Fruit fly (Drosophila melanogaster) whole organism, embryonic: ENCODE results near the gene p-cup.

Source experiments
- Adf1 ChIP-seq: fragments of 200-800 bp; sonication (Bioruptor generic); IDR thresholded peaks from 2 replicates; pipeline ENCODE4 v1.3.6; 2022; ENCODE audit warnings: missing biosample characterization, missing genetic modification characterization
- Atf6 ChIP-seq: fragments of 200-800 bp; sonication (Bioruptor generic); IDR thresholded peaks from 2 replicates; pipeline ENCODE4 v1.3.6; 2022; ENCODE audit warnings: missing biosample characterization, missing genetic modification characterization
- B-H1 ChIP-seq: fragments of 200-800 bp; sonication (Bioruptor generic); IDR thresholded peaks from 3 replicates; pipeline ENCODE4 v1.3.6; 2022; ENCODE audit warnings: missing biosample characterization, missing genetic modification characterization
- CG10147 ChIP-seq: fragments of 200-800 bp; sonication (Bioruptor generic); optimal IDR thresholded peaks from 2 replicates; lab custom pipeline; 2019; ENCODE audit warnings: missing biosample characterization, mild to moderate bottlenecking, missing genetic modification characterization, moderate library complexity
- CG10979 ChIP-seq: fragments of 200-800 bp; sonication (Bioruptor generic); optimal IDR thresholded peaks from 2 replicates; lab custom pipeline; 2018; ENCODE audit warnings: missing biosample characterization, mild to moderate bottlenecking, missing genetic modification characterization, moderate library complexity
- CG11247 ChIP-seq: fragments of 200-800 bp; sonication (Bioruptor generic); IDR thresholded peaks from 2 replicates; pipeline ENCODE4 v1.3.6; 2022; ENCODE audit warnings: missing biosample characterization, missing genetic modification characterization
- CG11398 ChIP-seq: fragments of 200-800 bp; sonication (Bioruptor generic); optimal IDR thresholded peaks from 2 replicates; lab custom pipeline; 2016; ENCODE audit warnings: missing biosample characterization, missing genetic modification characterization
- CG17328 ChIP-seq: fragments of 200-800 bp; sonication (Bioruptor generic); IDR thresholded peaks from 2 replicates; pipeline ENCODE4 v1.3.6; 2022; ENCODE audit warnings: missing biosample characterization, missing genetic modification characterization
- CG17385 ChIP-seq: fragments of 200-800 bp; sonication (Bioruptor generic); optimal IDR thresholded peaks from 3 replicates; lab custom pipeline; 2018; ENCODE audit warnings: missing biosample characterization, mild to moderate bottlenecking, missing genetic modification characterization
- CG18476 ChIP-seq: fragments of 200-800 bp; sonication (Bioruptor generic); optimal IDR thresholded peaks from 2 replicates; lab custom pipeline; 2016; ENCODE audit warnings: missing biosample characterization, mild to moderate bottlenecking, missing genetic modification characterization
- CG2678 ChIP-seq: fragments of 200-800 bp; sonication (Bioruptor generic); optimal IDR thresholded peaks from 3 replicates; lab custom pipeline; 2019; ENCODE audit warnings: missing biosample characterization, mild to moderate bottlenecking, missing genetic modification characterization, moderate library complexity
- CG33557 ChIP-seq: fragments of 200-800 bp; sonication (Bioruptor generic); optimal IDR thresholded peaks from 2 replicates; lab custom pipeline; 2019; ENCODE audit warnings: missing biosample characterization, mild to moderate bottlenecking, missing genetic modification characterization, moderate library complexity
- CG6254 ChIP-seq: fragments of 200-800 bp; sonication (Bioruptor generic); optimal IDR thresholded peaks from 3 replicates; lab custom pipeline; 2017; ENCODE audit warnings: mild to moderate bottlenecking, missing biosample characterization, missing genetic modification reagents, missing genetic modification characterization
- CG7357 ChIP-seq: fragments of 200-800 bp; sonication (Bioruptor generic); IDR thresholded peaks from 3 replicates; pipeline ENCODE4 v1.3.6; 2022; ENCODE audit warnings: missing biosample characterization, missing genetic modification characterization
- CG7928 ChIP-seq: fragments of 200-800 bp; sonication (Bioruptor generic); optimal IDR thresholded peaks from 2 replicates; lab custom pipeline; 2017; ENCODE audit warnings: missing biosample characterization, mild to moderate bottlenecking, missing genetic modification characterization
- CG8359 ChIP-seq: fragments of 200-800 bp; sonication (Bioruptor generic); optimal IDR thresholded peaks from 2 replicates; lab custom pipeline; 2017; ENCODE audit warnings: missing biosample characterization, mild to moderate bottlenecking, missing genetic modification characterization, borderline replicate concordance
- CG9727 ChIP-seq: fragments of 200-800 bp; sonication (Bioruptor generic); optimal IDR thresholded peaks from 3 replicates; lab custom pipeline; 2017; ENCODE audit warnings: missing biosample characterization, mild to moderate bottlenecking, missing genetic modification characterization
- CG9932 ChIP-seq: fragments of 200-800 bp; sonication (Bioruptor generic); IDR thresholded peaks from 2 replicates; pipeline ENCODE4 v1.3.6; 2022; ENCODE audit warnings: missing biosample characterization, missing genetic modification characterization
- Dad ChIP-seq: fragments of 200-800 bp; sonication (Bioruptor generic); optimal IDR thresholded peaks from 3 replicates; lab custom pipeline; 2016; ENCODE audit warnings: missing biosample characterization, missing genetic modification characterization
- Deaf1 ChIP-seq: fragments of 200-800 bp; optimal IDR thresholded peaks from 3 replicates; lab custom pipeline; 2019; ENCODE audit warnings: missing biosample characterization, mild to moderate bottlenecking, missing genetic modification characterization, moderate library complexity
- Dip3 ChIP-seq: fragments of 200-800 bp; sonication (Bioruptor generic); optimal IDR thresholded peaks from 3 replicates; lab custom pipeline; 2016; ENCODE audit warnings: missing biosample characterization, missing genetic modification characterization
- Fer1 ChIP-seq: fragments of 200-800 bp; sonication (Bioruptor generic); optimal IDR thresholded peaks from 2 replicates; lab custom pipeline; 2017; ENCODE audit warnings: missing biosample characterization, mild to moderate bottlenecking, missing genetic modification characterization
- Fer3 ChIP-seq: fragments of 200-800 bp; sonication (Bioruptor generic); optimal IDR thresholded peaks from 2 replicates; lab custom pipeline; 2018; ENCODE audit warnings: missing biosample characterization, mild to moderate bottlenecking, missing genetic modification characterization, moderate library complexity
- NFAT ChIP-seq: fragments of 200-800 bp; sonication (Bioruptor generic); IDR thresholded peaks from 2 replicates; pipeline ENCODE4 v1.3.6; 2022; ENCODE audit warnings: missing biosample characterization, missing genetic modification characterization
- Optix ChIP-seq: fragments of 200-800 bp; sonication (Bioruptor generic); IDR thresholded peaks from 3 replicates; pipeline ENCODE4 v1.3.6; 2022; ENCODE audit warnings: missing biosample characterization, missing genetic modification characterization
- PHDP ChIP-seq: fragments of 200-800 bp; sonication (Bioruptor generic); optimal IDR thresholded peaks from 3 replicates; lab custom pipeline; 2018; ENCODE audit warnings: missing biosample characterization, mild to moderate bottlenecking, missing genetic modification characterization, moderate library complexity
- Sox100B ChIP-seq: fragments of 200-800 bp; sonication (Bioruptor generic); optimal IDR thresholded peaks from 3 replicates; lab custom pipeline; 2018; ENCODE audit warnings: missing biosample characterization, mild to moderate bottlenecking, missing genetic modification characterization
- Vsx1 ChIP-seq: fragments of 200-800 bp; sonication (Bioruptor generic); optimal IDR thresholded peaks from 2 replicates; lab custom pipeline; 2017; ENCODE audit warnings: missing biosample characterization, mild to moderate bottlenecking, missing genetic modification characterization, missing genetic modification reagents
- az2 ChIP-seq: fragments of 200-800 bp; sonication (Bioruptor generic); optimal IDR thresholded peaks from 3 replicates; lab custom pipeline; 2016; ENCODE audit warnings: missing biosample characterization, missing genetic modification characterization
- bbx ChIP-seq: fragments of 200-800 bp; sonication (Bioruptor generic); IDR thresholded peaks from 2 replicates; pipeline ENCODE4 v1.3.6; 2022; ENCODE audit warnings: missing biosample characterization, missing genetic modification characterization; ENCODE audit not compliant: partially characterized antibody
- bsh ChIP-seq, 2 experiments: fragments of 200-800 bp; sonication (Bioruptor generic); optimal IDR thresholded peaks; 2 replicates each; lab custom pipeline; 2017 to 2018; ENCODE audit warnings: mild to moderate bottlenecking in 2 of 2, missing biosample characterization in 2 of 2, missing genetic modification characterization in 2 of 2, moderate library complexity in 1 of 2
- btn ChIP-seq: fragments of 200-800 bp; sonication (Bioruptor generic); optimal IDR thresholded peaks from 2 replicates; lab custom pipeline; 2016; ENCODE audit warnings: missing biosample characterization, missing genetic modification characterization
- danr ChIP-seq: fragments of 200-800 bp; sonication (Bioruptor generic); IDR thresholded peaks from 2 replicates; pipeline ENCODE4 v1.3.6; 2022; ENCODE audit warnings: missing biosample characterization, missing genetic modification characterization
- eve ChIP-seq, 2 experiments: fragments of >200 bp; optimal IDR thresholded peaks; 2 replicates each; lab custom pipeline; 2017; ENCODE audit warnings: missing biosample characterization in 2 of 2, missing genetic modification characterization in 2 of 2
- gem ChIP-seq: fragments of 200-800 bp; sonication (Bioruptor generic); optimal IDR thresholded peaks from 2 replicates; lab custom pipeline; 2019; ENCODE audit warnings: missing biosample characterization, mild to moderate bottlenecking, missing genetic modification characterization, moderate library complexity
- grn ChIP-seq: fragments of 200-800 bp; sonication (Bioruptor generic); optimal IDR thresholded peaks from 3 replicates; lab custom pipeline; 2017; ENCODE audit warnings: missing biosample characterization, missing genetic modification characterization
- gsb-n ChIP-seq: fragments of 200-800 bp; sonication (Bioruptor generic); optimal IDR thresholded peaks from 3 replicates; lab custom pipeline; 2018; ENCODE audit warnings: missing biosample characterization, mild to moderate bottlenecking, missing genetic modification characterization
- luna ChIP-seq: fragments of 200-800 bp; sonication (Bioruptor generic); optimal IDR thresholded peaks from 2 replicates; lab custom pipeline; 2016; ENCODE audit warnings: missing biosample characterization, missing genetic modification characterization
- onecut ChIP-seq: fragments of 200-800 bp; sonication (Bioruptor generic); IDR thresholded peaks from 2 replicates; pipeline ENCODE4 v1.3.6; 2022; ENCODE audit warnings: missing biosample characterization, missing genetic modification characterization
- otp ChIP-seq: fragments of 200-800 bp; sonication (Bioruptor generic); IDR thresholded peaks from 3 replicates; pipeline ENCODE4, ENCODE4 v1.3.6; 2022; ENCODE audit warnings: missing biosample characterization, missing genetic modification characterization
- salm ChIP-seq: fragments of 200-800 bp; sonication (Bioruptor generic); optimal IDR thresholded peaks from 2 replicates; lab custom pipeline; 2018; ENCODE audit warnings: missing biosample characterization, mild to moderate bottlenecking, missing genetic modification characterization
- sens ChIP-seq: fragments of 200-800 bp; sonication (Bioruptor generic); peaks from one replicate; lab custom pipeline; 2016; ENCODE audit warnings: missing biosample characterization, missing genetic modification characterization
- seq ChIP-seq: fragments of 200-800 bp; sonication (Bioruptor generic); IDR thresholded peaks from 2 replicates; pipeline ENCODE4 v1.3.6; 2022; ENCODE audit warnings: missing biosample characterization, missing genetic modification characterization
- slp2 ChIP-seq: fragments of 200-800 bp; sonication (Bioruptor generic); optimal IDR thresholded peaks from 2 replicates; lab custom pipeline; 2016; ENCODE audit warnings: missing biosample characterization, missing genetic modification characterization
- sob ChIP-seq: fragments of 200-800 bp; sonication (Bioruptor generic); IDR thresholded peaks from 2 replicates; pipeline ENCODE4 v1.3.6; 2022; ENCODE audit warnings: missing biosample characterization, missing genetic modification characterization
- sqz ChIP-seq: fragments of 200-800 bp; sonication (Bioruptor generic); optimal IDR thresholded peaks from 3 replicates; lab custom pipeline; 2018; ENCODE audit warnings: missing biosample characterization, mild to moderate bottlenecking, missing genetic modification characterization
- sug ChIP-seq: fragments of 200-800 bp; optimal IDR thresholded peaks from 2 replicates; lab custom pipeline; 2019; ENCODE audit warnings: missing biosample characterization, mild to moderate bottlenecking, missing genetic modification characterization, moderate library complexity
- tna ChIP-seq: fragments of 200-800 bp; sonication (Bioruptor generic); IDR thresholded peaks from 2 replicates; pipeline ENCODE4 v1.3.6; 2022; ENCODE audit warnings: missing biosample characterization, missing genetic modification characterization; ENCODE audit not compliant: partially characterized antibody
- unc-4 ChIP-seq: fragments of 200-800 bp; sonication (Bioruptor generic); IDR thresholded peaks from 2 replicates; pipeline ENCODE4 v1.3.6; 2022; ENCODE audit warnings: missing biosample characterization, missing genetic modification characterization; ENCODE audit not compliant: partially characterized antibody
- zen ChIP-seq: fragments of 200-800 bp; sonication (Bioruptor generic); optimal IDR thresholded peaks from 3 replicates; lab custom pipeline; 2018; ENCODE audit warnings: missing biosample characterization, mild to moderate bottlenecking, missing genetic modification characterization, moderate library complexity

p-cup gene

DNA sequence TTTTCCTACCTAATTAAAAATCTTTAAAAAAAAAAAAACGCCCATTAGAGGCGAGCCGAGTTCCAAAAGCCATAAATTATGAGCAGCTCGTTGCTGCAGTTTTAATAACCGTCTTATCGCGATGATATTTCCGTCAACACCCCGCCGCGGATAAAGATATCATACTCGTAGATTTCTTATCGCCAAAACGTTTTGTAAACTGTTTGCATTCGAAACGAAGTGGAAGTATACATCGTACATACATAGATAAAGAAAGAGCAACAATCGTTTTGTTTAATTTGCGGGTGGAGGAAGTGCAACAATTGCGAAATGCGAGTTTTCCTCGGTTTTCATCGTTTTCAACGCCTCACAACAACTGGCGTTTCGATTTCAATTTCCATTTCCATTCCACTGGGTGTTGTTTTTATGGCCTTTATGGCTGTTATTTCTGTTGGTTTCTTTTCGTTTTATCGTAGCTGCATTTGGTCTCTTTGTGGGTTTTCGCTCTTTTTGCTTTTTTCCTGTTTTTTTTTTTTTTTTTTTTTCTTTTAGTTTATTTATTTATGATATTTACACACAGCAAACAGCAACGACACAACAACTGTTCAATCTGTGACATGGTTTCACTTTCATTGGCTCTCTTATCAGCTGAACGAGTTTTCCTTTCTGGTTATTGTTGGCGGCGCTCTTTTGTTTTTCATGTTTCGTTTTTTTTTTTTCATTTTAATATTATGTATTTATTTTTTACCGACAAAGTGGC lies 24.5 kb upstream of the p-cup start (continued):
- TF ChIP-seq CG33557 (GFP tag; lab: Kevin White, UChicago) (peak; percentile 29), CG18476 (GFP tag; lab: Kevin White, UChicago) (peak; percentile 14), danr (GFP tag; lab: Robert Waterston, UW) (no peak), az2 (no peak), sug (no peak), CG9932 (GFP tag; lab: Robert Waterston, UW) (no peak), CG17385 (no peak), luna (no peak), CG11398 (peak; percentile 25), CG7357 (no peak), onecut (GFP tag; lab: Robert Waterston, UW) (0 out of 2 replicates have a peak, but pooled peaks have one; percentile 8), tna (GFP tag; lab: Robert Waterston, UW) (no peak), Optix (no peak), CG11247 (no peak), grn (peak; percentile 63), Vsx1 (GFP tag; lab: Kevin White, UChicago) (peak; percentile 47), bbx (GFP tag; lab: Robert Waterston, UW) (no peak), CG17328 (GFP tag; lab: Robert Waterston, UW) (0 out of 2 replicates have a peak, but pooled peaks have one; percentile 20), CG10979 (tag; lab: Kevin White, UChicago) (no peak), Fer3 (tag; lab: Kevin White, UChicago) (no peak), eve (GFP tag; optimal IDR thresholded peaks at IDR 0.05; lab: Kevin White, UChicago) (peak in 1 of 2 experiments; percentile 44), seq (no peak), slp2 (GFP tag; lab: Kevin White, UChicago) (no peak), B-H1 (no peak), CG8359 (GFP tag; lab: Kevin White, UChicago) (no peak), unc-4 (no peak), Adf1 (no peak), btn (no peak), Dip3 (GFP tag; lab: Kevin White, UChicago) (no peak), CG2678 (tag; lab: Kevin White, UChicago) (peak; percentile 12), Dad (GFP tag; lab: Kevin White, UChicago) (no peak), gem (peak; percentile 34), NFAT (GFP tag; lab: Robert Waterston, UW) (no peak), sqz (GFP tag; lab: Kevin White, UChicago) (peak; percentile 49), CG6254 (GFP tag; lab: Kevin White, UChicago) (peak; percentile 18), CG9727 (GFP tag; lab: Kevin White, UChicago) (peak; percentile 28), bsh (GFP tag; optimal IDR thresholded peaks at IDR 0.05; lab: Kevin White, UChicago) (peak in 1 of 2 experiments; percentile 56), otp (GFP tag; lab: Robert Waterston, UW) (no peak), Deaf1 (tag; lab: Kevin White, UChicago) (no peak), CG10147 (no peak), sob (GFP tag; lab: Robert Waterston, UW) (no peak), zen (no peak), PHDP (tag; lab: Kevin White, UChicago) (peak; percentile 8), CG7928 (GFP tag; lab: Kevin White, UChicago) (no peak), Atf6 (no peak), Sox100B (GFP tag; lab: Kevin White, UChicago) (peak; percentile 52), Fer1 (no peak), sens (peak; percentile 94), salm (peak; percentile 7), gsb-n (tag; lab: Kevin White, UChicago) (peak; percentile 27)
